Fruit fly (Drosophila melanogaster): Measurements from ENCODE around the gene Sec61gamma.
A peak's percentile ranks its signal among the peaks of the same experiment; 100 is the strongest.

Gene Sec61gamma

DNA sequence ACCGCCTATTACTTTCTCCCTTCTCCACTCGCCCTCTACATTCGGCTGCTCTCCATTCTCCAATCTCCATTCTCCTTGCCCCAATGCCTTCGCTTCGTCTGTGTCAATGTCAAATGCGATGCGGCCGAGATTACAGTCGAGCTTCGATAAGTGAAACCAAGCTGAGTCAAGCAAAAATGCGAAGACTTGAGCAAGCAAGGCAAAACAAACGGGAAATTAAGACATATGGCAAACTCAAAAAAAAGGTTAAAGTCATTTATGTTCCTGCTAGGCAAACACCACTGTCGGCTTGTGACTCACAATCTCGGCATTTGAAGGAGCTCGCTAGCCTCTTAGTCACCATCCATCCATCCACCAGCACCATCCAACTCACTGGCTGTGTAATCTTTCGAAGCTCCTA lies 25.3 kb downstream of the Sec61gamma start (continued):
- peak; percentile 96 for TF ChIP-seq CG11723 (GFP tag; optimal IDR thresholded peaks at IDR 0.05)
- peak; percentile 78 for TF ChIP-seq CG6765 (GFP tag; optimal IDR thresholded peaks at IDR 0.05)
- TF ChIP-seq Dref (GFP tag; IDR thresholded peaks at IDR 0.05): peak; percentile 39
- TF ChIP-seq grau (tag; optimal IDR thresholded peaks at IDR 0.05): peak; percentile 100
- TF ChIP-seq CG11695 (GFP tag; IDR thresholded peaks at IDR 0.05): peak; percentile 79
- TF ChIP-seq ap (GFP tag; IDR thresholded peaks at IDR 0.05): peak; percentile 91
- TF ChIP-seq gem (tag; optimal IDR thresholded peaks at IDR 0.05): peak; percentile 97
- peak; percentile 92 for TF ChIP-seq ewg (GFP tag; optimal IDR thresholded peaks at IDR 0.05)
- TF ChIP-seq Hmr (GFP tag; optimal IDR thresholded peaks at IDR 0.05): peak; percentile 96
- TF ChIP-seq CG4707 (GFP tag; optimal IDR thresholded peaks at IDR 0.05): peak; percentile 93
- TF ChIP-seq Opbp (GFP tag; IDR thresholded peaks at IDR 0.05; ENCODE audit: partially characterized antibody): no peak
- TF ChIP-seq CG18476 (GFP tag; optimal IDR thresholded peaks at IDR 0.05): peak; percentile 89
- TF ChIP-seq HmgZ (tag; optimal IDR thresholded peaks at IDR 0.05): peak; percentile 98
- peak; percentile 75 for TF ChIP-seq sima (GFP tag; optimal IDR thresholded peaks at IDR 0.05)
- TF ChIP-seq tup (GFP tag; optimal IDR thresholded peaks at IDR 0.05): peak; percentile 97
- peak; percentile 97 for TF ChIP-seq ken (GFP tag; IDR thresholded peaks at IDR 0.05)
- peak; percentile 98 for TF ChIP-seq chif (GFP tag; optimal IDR thresholded peaks at IDR 0.05)
- peak; percentile 93 for TF ChIP-seq Aef1 (GFP tag; IDR thresholded peaks at IDR 0.05)
- peak; percentile 91 for TF ChIP-seq CG18764 (GFP tag; optimal IDR thresholded peaks at IDR 0.05)
- TF ChIP-seq her (GFP tag; optimal IDR thresholded peaks at IDR 0.05): peak; percentile 97
- peak; percentile 56; the same call in 1 of the 2 replicates for TF ChIP-seq Doc2 (GFP tag; IDR thresholded peaks at IDR 0.05)
- peak; percentile 96 for TF ChIP-seq en (GFP tag; optimal IDR thresholded peaks at IDR 0.05)
- peak; percentile 36 for TF ChIP-seq bigmax (GFP tag; optimal IDR thresholded peaks at IDR 0.05)
- peak; percentile 79 for TF ChIP-seq CG31224 (GFP tag; IDR thresholded peaks at IDR 0.05)
- peak; percentile 84 for TF ChIP-seq run (tag; optimal IDR thresholded peaks at IDR 0.05)
- TF ChIP-seq sim (GFP tag; IDR thresholded peaks at IDR 0.05): peak; percentile 73
- peak; percentile 89 for TF ChIP-seq CG8765 (GFP tag; IDR thresholded peaks at IDR 0.05)
- TF ChIP-seq trh (GFP tag; optimal IDR thresholded peaks at IDR 0.05): peak; percentile 93
- TF ChIP-seq chinmo (GFP tag; IDR thresholded peaks at IDR 0.05; ENCODE audit: partially characterized antibody): no peak
- TF ChIP-seq NC2β (GFP tag; optimal IDR thresholded peaks at IDR 0.05): peak; percentile 97
- peak; percentile 94 for TF ChIP-seq repo (GFP tag; optimal IDR thresholded peaks at IDR 0.05)
- peak; percentile 96 for TF ChIP-seq CG12659 (GFP tag; optimal IDR thresholded peaks at IDR 0.05)
- TF ChIP-seq schlank (tag; optimal IDR thresholded peaks at IDR 0.05): peak; percentile 97
- no peak for TF ChIP-seq vnd (GFP tag; IDR thresholded peaks at IDR 0.05; ENCODE audit: partially characterized antibody)
- TF ChIP-seq CG7839 (tag; optimal IDR thresholded peaks at IDR 0.05): peak; percentile 98
- TF ChIP-seq CG11696 (GFP tag; IDR thresholded peaks at IDR 0.05): peak; percentile 78
- TF ChIP-seq CG16779 (GFP tag; IDR thresholded peaks at IDR 0.05): peak; percentile 90
- peak; percentile 97 for TF ChIP-seq CG13624 (GFP tag; optimal IDR thresholded peaks at IDR 0.05)
- peak; percentile 96 for TF ChIP-seq CG12236 (GFP tag; optimal IDR thresholded peaks at IDR 0.05)
- TF ChIP-seq fd3F (GFP tag; optimal IDR thresholded peaks at IDR 0.05): peak; percentile 94
- peak; percentile 80 for TF ChIP-seq psq (GFP tag; optimal IDR thresholded peaks at IDR 0.05)
- peak; percentile 86 for TF ChIP-seq tap (tag; optimal IDR thresholded peaks at IDR 0.05)
- peak; percentile 97 for TF ChIP-seq CG10959 (GFP tag; IDR thresholded peaks at IDR 0.05)
- TF ChIP-seq CG10209 (GFP tag; optimal IDR thresholded peaks at IDR 0.05): peak; percentile 93
- peak; percentile 54 for TF ChIP-seq Jarid2 (GFP tag; optimal IDR thresholded peaks at IDR 0.05)
- TF ChIP-seq dpn (GFP tag; optimal IDR thresholded peaks at IDR 0.05): peak; percentile 98

Data from whole organism, embryonic.